Worm (Caenorhabditis elegans) whole organism, young adult: ENCODE data around the gene let-711.

Experiments used
- snpc-3.4 ChIP-seq: sonication (generic microtip); optimal IDR thresholded peaks from 2 replicates; lab custom pipeline; 2017; ENCODE audit warnings: missing genetic modification characterization, mild to moderate bottlenecking, missing compliant biosample characterization, antibody characterized with exemption, moderate library complexity, missing genotype, missing genetic modification reagents
- ztf-6 ChIP-seq: fragments of 200-800 bp; sonication (Bioruptor generic); IDR thresholded peaks from 2 replicates; pipeline ENCODE4 v1.3.6; 2022; ENCODE audit warnings: missing genetic modification reagents, missing genetic modification characterization, missing compliant biosample characterization

DNA sequence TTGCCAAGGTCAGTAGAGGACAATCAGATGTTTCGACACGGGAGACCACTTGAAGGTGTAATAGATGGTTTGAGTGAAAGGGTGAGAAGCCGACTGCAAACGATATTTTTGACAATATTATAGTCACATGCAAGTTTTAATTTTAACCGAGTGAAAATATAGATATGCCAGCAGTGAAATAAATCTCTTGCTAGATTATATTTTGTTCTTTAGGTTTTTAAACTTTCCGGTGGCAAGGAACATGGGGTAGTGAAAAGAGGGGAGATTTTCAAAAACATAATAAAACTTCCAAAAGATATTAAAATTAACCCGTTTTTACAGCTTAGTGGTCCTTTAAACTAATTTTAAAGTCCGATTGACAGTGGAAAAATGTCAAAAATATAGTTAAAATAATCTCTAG lies 58.8 kb downstream of the let-711 start, which contains the start of gene C06E8.5:
- no peak for TF ChIP-seq snpc-3.4
- TF ChIP-seq ztf-6 (GFP tag; lab: Robert Waterston, UW), result no peak
